Fruit fly (Drosophila melanogaster) S2 (cell line): ENCODE results near the gene CG10147.

Experiments
- CG8478 ChIP-seq: fragments of >200 bp; optimal IDR thresholded peaks from 2 replicates; lab custom pipeline; 2018
- CTCF ChIP-seq, 2 experiments: fragments of >200 bp; optimal IDR thresholded peaks; 2 replicates each; lab custom pipeline; 2018

DNA sequence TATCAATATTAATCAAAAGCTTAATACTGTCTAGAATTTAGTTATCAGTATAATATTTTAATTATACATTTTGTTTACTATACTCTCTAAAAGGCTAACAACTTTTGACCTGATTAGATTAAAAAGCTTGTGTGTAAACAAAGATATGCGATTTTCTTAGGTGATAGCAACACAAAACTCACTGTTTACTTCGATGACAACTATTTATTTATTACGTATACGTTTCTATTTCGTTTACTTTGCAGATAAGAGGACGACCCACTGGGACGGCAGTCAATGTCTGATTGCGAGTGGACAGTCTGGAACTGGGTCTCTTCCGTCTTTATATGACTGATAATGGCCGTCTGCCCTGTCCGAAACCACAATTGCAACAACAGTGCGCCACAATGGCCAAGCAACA, 34.6 kb upstream of the CG10147 start:
- no peak for TF ChIP-seq CTCF (optimal IDR thresholded peaks at IDR 0.05; lab: Kevin White, UChicago)
- no peak for TF ChIP-seq CG8478
